Fruit fly (Drosophila melanogaster) whole organism, wandering third instar larva: ENCODE results near the gene RpL30.

Experiments
- Abd-B ChIP-seq: fragments of >200 bp; optimal IDR thresholded peaks from 2 replicates; lab custom pipeline; 2017; ENCODE audit warnings: missing biosample characterization, missing genetic modification characterization
- CG32264 ChIP-seq: fragments of 200-800 bp; sonication (Bioruptor generic); optimal IDR thresholded peaks from 2 replicates; lab custom pipeline; 2016; ENCODE audit warnings: missing biosample characterization, missing genetic modification characterization
- CG9705 ChIP-seq: fragments of 200-800 bp; sonication (Bioruptor generic); optimal IDR thresholded peaks from 2 replicates; lab custom pipeline; 2018; ENCODE audit warnings: missing biosample characterization, mild to moderate bottlenecking, missing genetic modification characterization
- CrebA ChIP-seq: fragments of 200-800 bp; sonication (Bioruptor generic); optimal IDR thresholded peaks from 2 replicates; lab custom pipeline; 2016; ENCODE audit warnings: missing biosample characterization, mild to moderate bottlenecking, missing genetic modification characterization, borderline replicate concordance
- Dfd ChIP-seq: fragments of >200 bp; optimal IDR thresholded peaks from 2 replicates; lab custom pipeline; 2017; ENCODE audit warnings: missing biosample characterization, missing genetic modification characterization
- Dif ChIP-seq: fragments of 200-275, 200-300 bp; sonication (Bioruptor generic); optimal IDR thresholded peaks from 2 replicates; lab custom pipeline; 2018; ENCODE audit warnings: missing biosample characterization, missing genetic modification characterization; ENCODE audit not compliant: partially characterized antibody
- GATAd ChIP-seq: sonication (Bioruptor generic); optimal IDR thresholded peaks from 2 replicates; lab custom pipeline; 2016; ENCODE audit warnings: missing biosample characterization, missing genetic modification characterization
- HLH106 ChIP-seq: fragments of 200-800 bp; optimal IDR thresholded peaks from 3 replicates; lab custom pipeline; 2019; ENCODE audit warnings: missing biosample characterization, mild to moderate bottlenecking, missing genetic modification characterization, moderate library complexity
- Hnf4 ChIP-seq: fragments of 200-800 bp; sonication (Bioruptor generic); optimal IDR thresholded peaks from 2 replicates; lab custom pipeline; 2016; ENCODE audit warnings: missing biosample characterization, mild to moderate bottlenecking, missing genetic modification characterization
- Hr78 ChIP-seq: fragments of >200 bp; optimal IDR thresholded peaks from 2 replicates; lab custom pipeline; 2017; ENCODE audit warnings: missing biosample characterization, missing genetic modification characterization
- Hr83 ChIP-seq: fragments of 200-300 bp; sonication (Bioruptor generic); optimal IDR thresholded peaks from 2 replicates; lab custom pipeline; 2016; ENCODE audit warnings: missing biosample characterization, mild to moderate bottlenecking, missing genetic modification characterization, moderate library complexity; ENCODE audit not compliant: poor library complexity, severe bottlenecking
- Jra ChIP-seq: sonication (Bioruptor generic); optimal IDR thresholded peaks from 2 replicates; lab custom pipeline; 2016; ENCODE audit warnings: missing biosample characterization, missing genetic modification characterization
- Mio ChIP-seq: sonication (Bioruptor generic); optimal IDR thresholded peaks from 2 replicates; lab custom pipeline; 2016; ENCODE audit warnings: missing biosample characterization, missing genetic modification characterization
- Myc ChIP-seq: fragments of >200 bp; optimal IDR thresholded peaks from 2 replicates; lab custom pipeline; 2017
- N ChIP-seq: fragments of >200 bp; optimal IDR thresholded peaks from 2 replicates; lab custom pipeline; 2018; ENCODE audit warnings: missing biosample characterization, missing external identifiers, missing genetic modification characterization
- OdsH ChIP-seq: fragments of 200-800 bp; sonication (Bioruptor generic); optimal IDR thresholded peaks from 2 replicates; lab custom pipeline; 2016; ENCODE audit warnings: missing biosample characterization, mild to moderate bottlenecking, missing genetic modification characterization
- Rel ChIP-seq, 2 experiments: fragments of 200-800 bp; sonication (Bioruptor generic) in 1 of 2; optimal IDR thresholded peaks; 2 replicates in 1 of 2; 3 replicates in 1 of 2; lab custom pipeline; 2016 to 2019; ENCODE audit warnings: mild to moderate bottlenecking in 2 of 2, missing biosample characterization in 2 of 2, missing genetic modification characterization in 2 of 2, moderate library complexity in 1 of 2
- Sp1 ChIP-seq: fragments of 200-800 bp; sonication (Bioruptor generic); optimal IDR thresholded peaks from 3 replicates; lab custom pipeline; 2019; ENCODE audit warnings: missing biosample characterization, mild to moderate bottlenecking, missing genetic modification characterization, moderate library complexity
- Vsx2 ChIP-seq: fragments of 200-300, 225-300 bp; sonication (Bioruptor generic); optimal IDR thresholded peaks from 2 replicates; lab custom pipeline; 2018; ENCODE audit warnings: missing biosample characterization, missing genetic modification characterization; ENCODE audit not compliant: partially characterized antibody
- br ChIP-seq: fragments of 200-800 bp; sonication (Bioruptor generic); optimal IDR thresholded peaks from 2 replicates; lab custom pipeline; 2016; ENCODE audit warnings: missing biosample characterization, missing genetic modification characterization
- brk ChIP-seq: fragments of 200-800 bp; sonication (Bioruptor generic); optimal IDR thresholded peaks from 2 replicates; lab custom pipeline; 2016; ENCODE audit warnings: missing biosample characterization, mild to moderate bottlenecking, missing genetic modification characterization
- dl ChIP-seq, 2 experiments: fragments of 175-275, 200-275 bp in 1 of 2; fragments of 200-275 bp in 1 of 2; sonication (Bioruptor generic); optimal IDR thresholded peaks; lab custom pipeline; 2018; ENCODE audit warnings: mild to moderate bottlenecking in 2 of 2, missing biosample characterization in 2 of 2, missing genetic modification characterization in 2 of 2, moderate library complexity in 2 of 2; ENCODE audit not compliant: partially characterized antibody in 2 of 2, insufficient read depth in 1 of 2
- dmrt93B ChIP-seq: fragments of 200-800 bp; sonication (Bioruptor generic); optimal IDR thresholded peaks from 2 replicates; lab custom pipeline; 2018; ENCODE audit warnings: missing biosample characterization, mild to moderate bottlenecking, missing genetic modification characterization
- dsf ChIP-seq: sonication (Bioruptor generic); optimal IDR thresholded peaks from 2 replicates; lab custom pipeline; 2016; ENCODE audit warnings: missing biosample characterization, missing genetic modification characterization, borderline replicate concordance
- ey ChIP-seq: fragments of 200-800 bp; sonication (Bioruptor generic); optimal IDR thresholded peaks from 2 replicates; lab custom pipeline; 2016; ENCODE audit warnings: missing biosample characterization, missing genetic modification characterization
- foxo ChIP-seq, 2 experiments: fragments of 200-800 bp; sonication (Bioruptor generic); optimal IDR thresholded peaks; 2 replicates in 1 of 2; 3 replicates in 1 of 2; lab custom pipeline; 2016 to 2017; ENCODE audit warnings: missing biosample characterization in 2 of 2, missing genetic modification characterization in 2 of 2
- fru ChIP-seq: fragments of 200-800 bp; sonication (Bioruptor generic); optimal IDR thresholded peaks from 3 replicates; lab custom pipeline; 2016; ENCODE audit warnings: missing biosample characterization, mild to moderate bottlenecking, missing genetic modification characterization
- h ChIP-seq: fragments of 200-800 bp; sonication (Bioruptor generic); optimal IDR thresholded peaks from 3 replicates; lab custom pipeline; 2016; ENCODE audit warnings: missing biosample characterization, mild to moderate bottlenecking, missing genetic modification characterization
- jim ChIP-seq: fragments of 175-275, 200-325 bp; sonication (Bioruptor generic); optimal IDR thresholded peaks from 2 replicates; lab custom pipeline; 2016; ENCODE audit warnings: missing biosample characterization, mild to moderate bottlenecking, missing genetic modification characterization
- lola ChIP-seq: fragments of >200 bp; optimal IDR thresholded peaks from 2 replicates; lab custom pipeline; 2017; ENCODE audit warnings: missing biosample characterization, missing genetic modification characterization
- pan ChIP-seq: fragments of >200 bp; optimal IDR thresholded peaks from 2 replicates; lab custom pipeline; 2017
- psq ChIP-seq: fragments of 200-800 bp; sonication (Bioruptor generic); optimal IDR thresholded peaks from 3 replicates; lab custom pipeline; 2017; ENCODE audit warnings: missing biosample characterization, mild to moderate bottlenecking, missing genetic modification characterization, moderate library complexity
- rgr ChIP-seq: fragments of 200-800 bp; sonication (Bioruptor generic); optimal IDR thresholded peaks from 3 replicates; lab custom pipeline; 2016; ENCODE audit warnings: missing biosample characterization, mild to moderate bottlenecking, missing genetic modification characterization
- sage ChIP-seq: fragments of 200-800 bp; sonication (Bioruptor generic); optimal IDR thresholded peaks from 2 replicates; lab custom pipeline; 2016; ENCODE audit warnings: missing biosample characterization, mild to moderate bottlenecking, missing genetic modification characterization
- sv ChIP-seq: fragments of 200-800 bp; sonication (Bioruptor generic); optimal IDR thresholded peaks from 3 replicates; lab custom pipeline; 2016; ENCODE audit warnings: missing biosample characterization, missing genetic modification characterization
- tai ChIP-seq: sonication (Bioruptor generic); optimal IDR thresholded peaks from 2 replicates; lab custom pipeline; 2016; ENCODE audit warnings: missing biosample characterization, missing genetic modification characterization
- usp ChIP-seq: fragments of >200 bp; optimal IDR thresholded peaks from 2 replicates; lab custom pipeline; 2017; ENCODE audit warnings: missing biosample characterization, missing genetic modification characterization
- woc ChIP-seq: sonication (Bioruptor generic); optimal IDR thresholded peaks from 2 replicates; lab custom pipeline; 2016; ENCODE audit warnings: missing biosample characterization, mild to moderate bottlenecking, missing genetic modification characterization

Gene RpL30

DNA sequence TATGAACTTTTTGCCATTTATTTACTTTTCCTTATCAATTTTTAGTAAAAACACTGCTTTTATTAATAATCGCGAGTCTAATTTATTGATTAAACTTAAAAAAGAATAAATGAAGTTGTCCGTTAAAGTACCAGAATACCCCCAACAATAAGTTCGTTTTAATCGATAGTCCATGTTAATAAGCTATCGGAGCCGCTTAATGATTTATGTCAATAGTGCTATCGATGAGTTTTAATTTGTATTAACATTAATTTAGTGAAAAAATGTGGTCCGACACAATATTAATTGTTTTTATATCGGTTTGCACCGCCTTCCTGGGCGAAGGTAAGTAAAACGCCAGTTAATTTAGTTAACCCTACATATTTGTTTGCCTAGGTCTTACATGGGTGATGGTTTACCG, 39.8 kb upstream of the RpL30 start, which contains the start of gene CG10470:
Gene CG10470, plus strand, starts transcription at position 165 of the 400 bp plus-strand sequence.
- TF ChIP-seq dmrt93B = no peak
- TF ChIP-seq sv (GFP tag; lab: Kevin White, UChicago) = no peak
- no peak for TF ChIP-seq foxo (GFP tag; optimal IDR thresholded peaks at IDR 0.05; lab: Kevin White, UChicago)
- TF ChIP-seq dsf (GFP tag; lab: Kevin White, UChicago) = no peak
- no peak for TF ChIP-seq Abd-B (GFP tag; lab: Kevin White, UChicago)
- peak; percentile 15 for TF ChIP-seq Sp1 (GFP tag; lab: Kevin White, UChicago)
- peak; percentile 20 for TF ChIP-seq psq (GFP tag; lab: Kevin White, UChicago)
- no peak for TF ChIP-seq Dfd (GFP tag; lab: Kevin White, UChicago)
- no peak for TF ChIP-seq CrebA (GFP tag; lab: Kevin White, UChicago)
- TF ChIP-seq br (GFP tag; lab: Kevin White, UChicago) = no peak
- TF ChIP-seq usp (GFP tag; lab: Kevin White, UChicago) = no peak
- no peak for TF ChIP-seq Vsx2 (GFP tag; lab: Kevin White, UChicago)
- no peak for TF ChIP-seq CG9705 (GFP tag; lab: Kevin White, UChicago)
- no peak for TF ChIP-seq pan (lab: Kevin White, UChicago)
- TF ChIP-seq GATAd (GFP tag; lab: Kevin White, UChicago) = no peak
- TF ChIP-seq woc (GFP tag; lab: Kevin White, UChicago) = no peak
- TF ChIP-seq brk (GFP tag; lab: Kevin White, UChicago) = no peak
- peak; percentile 16 for TF ChIP-seq rgr
- no peak for TF ChIP-seq Mio (GFP tag; lab: Kevin White, UChicago)
- TF ChIP-seq dl (GFP tag; optimal IDR thresholded peaks at IDR 0.05; lab: Kevin White, UChicago; ENCODE audit: insufficient read depth in 1 of 2, partially characterized antibody in 2 of 2) = no peak
- TF ChIP-seq Hr78 = no peak
- TF ChIP-seq tai (GFP tag; lab: Kevin White, UChicago) = no peak
- no peak for TF ChIP-seq N (GFP tag; lab: Kevin White, UChicago)
- TF ChIP-seq Hr83 (GFP tag; lab: Kevin White, UChicago) = no peak
- peak; percentile 0 for TF ChIP-seq h (GFP tag; lab: Kevin White, UChicago)
- TF ChIP-seq OdsH = peak; percentile 4
- no peak for TF ChIP-seq Jra (GFP tag; lab: Kevin White, UChicago)
- peak; percentile 15 for TF ChIP-seq HLH106
- no peak for TF ChIP-seq jim (GFP tag; lab: Kevin White, UChicago)
- TF ChIP-seq sage = no peak
- no peak for TF ChIP-seq CG32264 (GFP tag; lab: Kevin White, UChicago)
- peak; percentile 22 for TF ChIP-seq fru (GFP tag; lab: Kevin White, UChicago)
- no peak for TF ChIP-seq lola (GFP tag; lab: Kevin White, UChicago)
- peak; percentile 29 for TF ChIP-seq Hnf4 (GFP tag; lab: Kevin White, UChicago)
- no peak for TF ChIP-seq ey (GFP tag; lab: Kevin White, UChicago)
- TF ChIP-seq Dif (GFP tag; lab: Kevin White, UChicago) = no peak
- TF ChIP-seq Rel (GFP tag; optimal IDR thresholded peaks at IDR 0.05; lab: Kevin White, UChicago) = no peak
- no peak for TF ChIP-seq Rel (tag; optimal IDR thresholded peaks at IDR 0.05; lab: Kevin White, UChicago)
- no peak for TF ChIP-seq Myc (lab: Kevin White, UChicago)

DNA sequence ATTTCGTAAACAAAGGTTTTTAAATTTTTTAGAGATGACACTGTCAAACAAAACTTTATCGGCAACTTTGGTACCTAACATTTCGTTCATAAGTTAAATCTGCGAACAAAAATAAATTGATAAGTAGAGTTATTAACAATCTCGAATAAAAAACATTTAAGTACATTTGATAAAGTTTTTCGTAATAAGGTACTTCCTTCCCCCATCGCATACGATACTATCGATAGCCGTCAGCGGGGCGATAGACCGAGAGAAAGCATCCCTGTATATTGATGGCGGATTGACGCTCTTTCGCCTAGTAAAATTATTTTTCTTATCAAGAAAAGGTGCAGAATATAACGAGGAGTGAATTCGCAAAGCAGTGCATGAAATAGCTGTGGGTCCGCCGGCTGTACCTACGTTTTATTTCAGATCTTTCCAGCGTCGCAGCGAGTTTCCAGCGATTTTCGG, 36.0 kb upstream of the RpL30 start, which contains the start of the genes Ttc19 and Acn:
Gene Ttc19, minus strand, starts transcription at position 38 of the 450 bp plus-strand sequence.
Gene Acn, plus strand, starts transcription at position 245 of the 450 bp plus-strand sequence.
- TF ChIP-seq GATAd (GFP tag; lab: Kevin White, UChicago) (peak; percentile 73), ey (GFP tag; lab: Kevin White, UChicago) (peak; percentile 89), Mio (GFP tag; lab: Kevin White, UChicago) (peak; percentile 17), dmrt93B (no peak), psq (GFP tag; lab: Kevin White, UChicago) (peak; percentile 78), sv (GFP tag; lab: Kevin White, UChicago) (peak; percentile 82), tai (GFP tag; lab: Kevin White, UChicago) (no peak), CG9705 (GFP tag; lab: Kevin White, UChicago) (peak; percentile 83), rgr (peak; percentile 90), jim (GFP tag; lab: Kevin White, UChicago) (no peak), dsf (GFP tag; lab: Kevin White, UChicago) (peak; percentile 93), OdsH (peak; percentile 75), foxo (GFP tag; optimal IDR thresholded peaks at IDR 0.05; lab: Kevin White, UChicago) (peak; percentile 60 to 88), HLH106 (peak; percentile 83), fru (GFP tag; lab: Kevin White, UChicago) (peak; percentile 88), br (GFP tag; lab: Kevin White, UChicago) (peak; percentile 88), Dfd (GFP tag; lab: Kevin White, UChicago) (no peak), Jra (GFP tag; lab: Kevin White, UChicago) (peak; percentile 95), CG32264 (GFP tag; lab: Kevin White, UChicago) (peak; percentile 76), Sp1 (GFP tag; lab: Kevin White, UChicago) (peak; percentile 81), Hr83 (GFP tag; lab: Kevin White, UChicago) (peak; percentile 66), h (GFP tag; lab: Kevin White, UChicago) (peak; percentile 90), Rel (GFP tag; optimal IDR thresholded peaks at IDR 0.05; lab: Kevin White, UChicago) (no peak), Rel (tag; optimal IDR thresholded peaks at IDR 0.05; lab: Kevin White, UChicago) (peak; percentile 45), Hnf4 (GFP tag; lab: Kevin White, UChicago) (no peak), sage (no peak), N (GFP tag; lab: Kevin White, UChicago) (no peak), pan (lab: Kevin White, UChicago) (no peak), Myc (lab: Kevin White, UChicago) (peak; percentile 41), woc (GFP tag; lab: Kevin White, UChicago) (peak; percentile 86)
